Fruit fly (Drosophila melanogaster) whole organism, embryonic: ENCODE measurements around the gene Tusp.

Experiments used
- BtbVII ChIP-seq: fragments of 200-800 bp; sonication (Bioruptor generic); optimal IDR thresholded peaks from 3 replicates; lab custom pipeline; 2017; ENCODE audit warnings: missing biosample characterization, mild to moderate bottlenecking, missing genetic modification characterization
- Bteb2 ChIP-seq: fragments of 200-800 bp; sonication (Bioruptor generic); optimal IDR thresholded peaks from 2 replicates; lab custom pipeline; 2016; ENCODE audit warnings: missing biosample characterization, missing genetic modification characterization
- CG10274 ChIP-seq: fragments of 200-800 bp; sonication (Bioruptor generic); optimal IDR thresholded peaks from 3 replicates; lab custom pipeline; 2017; ENCODE audit warnings: missing biosample characterization, mild to moderate bottlenecking, missing genetic modification characterization
- CG10543 ChIP-seq: fragments of 200-800 bp; sonication (Bioruptor generic); optimal IDR thresholded peaks from 3 replicates; lab custom pipeline; 2017; ENCODE audit warnings: missing biosample characterization, mild to moderate bottlenecking, missing genetic modification characterization, moderate library complexity
- CG11247 ChIP-seq: fragments of 200-800 bp; sonication (Bioruptor generic); IDR thresholded peaks from 2 replicates; pipeline ENCODE4 v1.3.6; 2022; ENCODE audit warnings: missing biosample characterization, missing genetic modification characterization
- CG12236 ChIP-seq: fragments of 200-800 bp; sonication (Bioruptor generic); optimal IDR thresholded peaks from 2 replicates; lab custom pipeline; 2016; ENCODE audit warnings: missing biosample characterization, missing genetic modification characterization
- CG12744 ChIP-seq: fragments of 200-800 bp; sonication (Bioruptor generic); optimal IDR thresholded peaks from 2 replicates; lab custom pipeline; 2016; ENCODE audit warnings: missing biosample characterization, missing genetic modification characterization
- CG12769 ChIP-seq: fragments of 200-800 bp; sonication (Bioruptor generic); optimal IDR thresholded peaks from 2 replicates; lab custom pipeline; 2019; ENCODE audit warnings: missing biosample characterization, mild to moderate bottlenecking, missing genetic modification characterization, moderate library complexity
- CG13296 ChIP-seq: fragments of 200-800 bp; sonication (Bioruptor generic); optimal IDR thresholded peaks from 3 replicates; lab custom pipeline; 2018; ENCODE audit warnings: missing biosample characterization, mild to moderate bottlenecking, missing genetic modification characterization
- CG15073 ChIP-seq: fragments of 200-800 bp; sonication (Bioruptor generic); optimal IDR thresholded peaks from 2 replicates; lab custom pipeline; 2016; ENCODE audit warnings: missing biosample characterization, missing genetic modification characterization
- CG15696 ChIP-seq: fragments of 200-800 bp; sonication (Bioruptor generic); optimal IDR thresholded peaks from 2 replicates; lab custom pipeline; 2019; ENCODE audit warnings: missing biosample characterization, mild to moderate bottlenecking, missing genetic modification characterization, moderate library complexity
- CG17612 ChIP-seq: fragments of 200-800 bp; sonication (Bioruptor generic); IDR thresholded peaks from 2 replicates; pipeline ENCODE4 v1.3.6; 2022; ENCODE audit warnings: missing biosample characterization, missing genetic modification characterization
- CG18262 ChIP-seq: fragments of 200-800 bp; optimal IDR thresholded peaks from 3 replicates; lab custom pipeline; 2019; ENCODE audit warnings: missing biosample characterization, mild to moderate bottlenecking, missing genetic modification characterization, moderate library complexity
- CG2678 ChIP-seq: fragments of 200-800 bp; sonication (Bioruptor generic); optimal IDR thresholded peaks from 3 replicates; lab custom pipeline; 2019; ENCODE audit warnings: missing biosample characterization, mild to moderate bottlenecking, missing genetic modification characterization, moderate library complexity
- CG2875 ChIP-seq: fragments of 200-800 bp; sonication (Bioruptor generic); optimal IDR thresholded peaks from 2 replicates; lab custom pipeline; 2017; ENCODE audit warnings: missing biosample characterization, mild to moderate bottlenecking, missing genetic modification characterization, missing genetic modification reagents
- CG3407 ChIP-seq: fragments of 200-800 bp; sonication (Bioruptor generic); optimal IDR thresholded peaks from 2 replicates; lab custom pipeline; 2018; ENCODE audit warnings: missing biosample characterization, mild to moderate bottlenecking, missing genetic modification characterization
- CG3847 ChIP-seq: fragments of 200-800 bp; sonication (Bioruptor generic); IDR thresholded peaks from 2 replicates; pipeline ENCODE4 v1.3.6; 2022; ENCODE audit warnings: missing biosample characterization, missing genetic modification characterization
- CG6654 ChIP-seq: fragments of 200-800 bp; sonication (Bioruptor generic); optimal IDR thresholded peaks from 2 replicates; lab custom pipeline; 2017; ENCODE audit warnings: missing biosample characterization, mild to moderate bottlenecking, missing genetic modification characterization
- CG7372 ChIP-seq: fragments of 200-800 bp; sonication (Bioruptor generic); IDR thresholded peaks from 2 replicates; pipeline ENCODE4 v1.3.6; 2022; ENCODE audit warnings: missing biosample characterization, missing genetic modification characterization
- CG7786 ChIP-seq: fragments of 200-800 bp; sonication (Bioruptor generic); optimal IDR thresholded peaks from 2 replicates; lab custom pipeline; 2016; ENCODE audit warnings: missing biosample characterization, missing genetic modification characterization
- CG9609 ChIP-seq: fragments of 200-800 bp; sonication (Bioruptor generic); optimal IDR thresholded peaks from 3 replicates; lab custom pipeline; 2016; ENCODE audit warnings: missing biosample characterization, missing genetic modification characterization
- CG9727 ChIP-seq: fragments of 200-800 bp; sonication (Bioruptor generic); optimal IDR thresholded peaks from 3 replicates; lab custom pipeline; 2017; ENCODE audit warnings: missing biosample characterization, mild to moderate bottlenecking, missing genetic modification characterization
- CkIIα-i1 ChIP-seq: fragments of 200-800 bp; sonication (Bioruptor generic); IDR thresholded peaks from 2 replicates; pipeline ENCODE4 v1.3.6; 2022; ENCODE audit warnings: missing biosample characterization, missing genetic modification characterization
- Eip74EF ChIP-seq, 2 experiments: fragments of 200-800 bp in 1 of 2; fragments of >200 bp in 1 of 2; sonication (Bioruptor generic) in 1 of 2; optimal IDR thresholded peaks; 2 replicates each; lab custom pipeline; 2017 to 2019; ENCODE audit warnings: missing biosample characterization in 2 of 2, missing genetic modification characterization in 2 of 2, mild to moderate bottlenecking in 1 of 2, moderate library complexity in 1 of 2
- Fer1 ChIP-seq: fragments of 200-800 bp; sonication (Bioruptor generic); optimal IDR thresholded peaks from 2 replicates; lab custom pipeline; 2017; ENCODE audit warnings: missing biosample characterization, mild to moderate bottlenecking, missing genetic modification characterization
- HmgZ ChIP-seq: fragments of 200-800 bp; sonication (Bioruptor generic); optimal IDR thresholded peaks from 2 replicates; lab custom pipeline; 2018; ENCODE audit warnings: missing biosample characterization, mild to moderate bottlenecking, missing genetic modification characterization
- Mrtf ChIP-seq: fragments of 200-800 bp; sonication (Bioruptor generic); IDR thresholded peaks from 3 replicates; pipeline ENCODE4 v1.3.6; 2022; ENCODE audit warnings: missing biosample characterization, missing genetic modification characterization
- NfI ChIP-seq: fragments of 200-800 bp; sonication (Bioruptor generic); optimal IDR thresholded peaks from 3 replicates; lab custom pipeline; 2018; ENCODE audit warnings: missing biosample characterization, mild to moderate bottlenecking, missing genetic modification characterization, moderate library complexity
- ase ChIP-seq: fragments of 200-800 bp; sonication (Bioruptor generic); IDR thresholded peaks from 3 replicates; pipeline ENCODE4 v1.3.6; 2022; ENCODE audit warnings: missing biosample characterization, missing genetic modification characterization
- bab2 ChIP-seq: fragments of 200-800 bp; sonication (Bioruptor generic); optimal IDR thresholded peaks from 2 replicates; lab custom pipeline; 2016; ENCODE audit warnings: missing biosample characterization, missing genetic modification characterization
- caup ChIP-seq: fragments of 200-800 bp; sonication (Bioruptor generic); optimal IDR thresholded peaks from 3 replicates; lab custom pipeline; 2017; ENCODE audit warnings: missing biosample characterization, mild to moderate bottlenecking, missing genetic modification characterization, moderate library complexity; ENCODE audit not compliant: severe bottlenecking
- chif ChIP-seq, 2 experiments: fragments of 200-800 bp; sonication (Bioruptor generic); optimal IDR thresholded peaks; 3 replicates each; lab custom pipeline; 2016; ENCODE audit warnings: missing biosample characterization in 2 of 2, missing genetic modification characterization in 2 of 2
- chm ChIP-seq: fragments of 200-800 bp; sonication (Bioruptor generic); IDR thresholded peaks from 2 replicates; pipeline ENCODE4 v1.3.6; 2022; ENCODE audit warnings: missing biosample characterization, missing genetic modification characterization
- crc ChIP-seq: fragments of 200-800 bp; sonication (Bioruptor generic); optimal IDR thresholded peaks from 2 replicates; lab custom pipeline; 2016; ENCODE audit warnings: missing biosample characterization, missing genetic modification characterization
- dimm ChIP-seq: fragments of 200-800 bp; sonication (Bioruptor generic); IDR thresholded peaks from 2 replicates; pipeline ENCODE4 v1.3.6; 2022; ENCODE audit warnings: missing biosample characterization, missing genetic modification characterization
- emc ChIP-seq: fragments of 200-800 bp; sonication (Bioruptor generic); optimal IDR thresholded peaks from 2 replicates; lab custom pipeline; 2016; ENCODE audit warnings: missing biosample characterization, missing genetic modification characterization
- exex ChIP-seq: fragments of 200-800 bp; sonication (Bioruptor generic); optimal IDR thresholded peaks from 4 replicates; lab custom pipeline; 2018; ENCODE audit warnings: missing biosample characterization, mild to moderate bottlenecking, missing genetic modification characterization, moderate library complexity
- fu2 ChIP-seq: fragments of 200-800 bp; sonication (Bioruptor generic); optimal IDR thresholded peaks from 2 replicates; lab custom pipeline; 2016; ENCODE audit warnings: missing biosample characterization, missing genetic modification characterization
- grau ChIP-seq: fragments of 200-800 bp; optimal IDR thresholded peaks from 3 replicates; lab custom pipeline; 2019; ENCODE audit warnings: missing biosample characterization, mild to moderate bottlenecking, missing genetic modification characterization, moderate library complexity
- hbn ChIP-seq: fragments of 200-800 bp; sonication (Bioruptor generic); IDR thresholded peaks from 2 replicates; pipeline ENCODE4 v1.3.6; 2022; ENCODE audit warnings: missing biosample characterization, missing genetic modification characterization; ENCODE audit not compliant: partially characterized antibody
- hkb ChIP-seq, 2 experiments: fragments of 200-800 bp in 1 of 2; fragments of >200 bp in 1 of 2; sonication (Bioruptor generic) in 1 of 2; IDR thresholded peaks in 1 of 2; optimal IDR thresholded peaks in 1 of 2; 2 replicates each; pipeline versions ENCODE4 v1.3.6 to Lab custom; 2017 to 2022; ENCODE audit warnings: missing biosample characterization in 1 of 2, missing genetic modification characterization in 1 of 2
- hth ChIP-seq: fragments of >200 bp; optimal IDR thresholded peaks from 2 replicates; lab custom pipeline; 2017; ENCODE audit warnings: inconsistent platforms
- insv ChIP-seq, 2 experiments: fragments of 200-800 bp; sonication (Bioruptor generic); optimal IDR thresholded peaks; 3 replicates each; lab custom pipeline; 2016 to 2018; ENCODE audit warnings: missing biosample characterization in 2 of 2, missing genetic modification characterization in 2 of 2
- knrl ChIP-seq: fragments of 200-800 bp; sonication (Bioruptor generic); IDR thresholded peaks from 3 replicates; pipeline ENCODE4 v1.3.6; 2022; ENCODE audit warnings: missing biosample characterization, missing genetic modification characterization; ENCODE audit not compliant: partially characterized antibody
- row ChIP-seq: fragments of 200-800 bp; sonication (Bioruptor generic); IDR thresholded peaks from 3 replicates; pipeline ENCODE4 v1.3.6; 2022; ENCODE audit warnings: missing biosample characterization, missing genetic modification characterization
- slou ChIP-seq: fragments of 200-800 bp; sonication (Bioruptor generic); optimal IDR thresholded peaks from 3 replicates; lab custom pipeline; 2016; ENCODE audit warnings: missing biosample characterization, missing genetic modification characterization
- tll ChIP-seq, 2 experiments: fragments of 200-800 bp in 1 of 2; fragments of >200 bp in 1 of 2; sonication (Bioruptor generic) in 1 of 2; optimal IDR thresholded peaks; 2 replicates each; lab custom pipeline; 2017 to 2019; ENCODE audit warnings: missing biosample characterization in 2 of 2, missing genetic modification characterization in 2 of 2, mild to moderate bottlenecking in 1 of 2, moderate library complexity in 1 of 2
- trh ChIP-seq: fragments of 200-800 bp; sonication (Bioruptor generic); optimal IDR thresholded peaks from 2 replicates; lab custom pipeline; 2016; ENCODE audit warnings: missing biosample characterization, missing genetic modification characterization
- unpg ChIP-seq: fragments of 200-800 bp; sonication (Bioruptor generic); optimal IDR thresholded peaks from 3 replicates; lab custom pipeline; 2018; ENCODE audit warnings: missing biosample characterization, mild to moderate bottlenecking, missing genetic modification characterization, moderate library complexity
- wor ChIP-seq: fragments of 200-800 bp; sonication (Bioruptor generic); IDR thresholded peaks from 2 replicates; pipeline ENCODE4 v1.3.6; 2022; ENCODE audit warnings: missing biosample characterization, missing genetic modification characterization

Tusp gene

dm6 chr3R:27613814-27614213, 6.1 kb downstream of the Tusp start (continued):
- TF ChIP-seq Bteb2 (GFP tag; lab: Kevin White, UChicago) (no peak), CkIIα-i1 (GFP tag; lab: Robert Waterston, UW) (no peak), dimm (GFP tag; lab: Robert Waterston, UW) (peak; percentile 12; the same call in 1 of the 2 replicates), insv (GFP tag; optimal IDR thresholded peaks at IDR 0.05; lab: Kevin White, UChicago) (no peak), CG10543 (GFP tag; lab: Kevin White, UChicago) (no peak), emc (GFP tag; lab: Kevin White, UChicago) (no peak), grau (tag; lab: Kevin White, UChicago) (peak; percentile 8), trh (no peak), CG7786 (GFP tag; lab: Kevin White, UChicago) (no peak), row (GFP tag; lab: Robert Waterston, UW) (peak; percentile 45; the same call in 1 of the 3 replicates), CG12769 (tag; lab: Kevin White, UChicago) (no peak), CG15073 (GFP tag; lab: Kevin White, UChicago) (no peak), CG13296 (peak; percentile 25), ase (GFP tag; lab: Robert Waterston, UW) (peak; percentile 38; the same call in 1 of the 3 replicates), HmgZ (no peak), CG12744 (GFP tag; lab: Kevin White, UChicago) (no peak), slou (GFP tag; lab: Kevin White, UChicago) (no peak), CG12236 (GFP tag; lab: Kevin White, UChicago) (no peak), CG9609 (no peak), caup (GFP tag; lab: Kevin White, UChicago) (peak; percentile 4), crc (GFP tag; lab: Kevin White, UChicago) (no peak), chif (GFP tag; optimal IDR thresholded peaks at IDR 0.05; lab: Kevin White, UChicago) (no peak), CG6654 (GFP tag; lab: Kevin White, UChicago) (no peak), CG11247 (GFP tag; lab: Robert Waterston, UW) (no peak), CG2875 (GFP tag; lab: Kevin White, UChicago) (no peak), Eip74EF (GFP tag; optimal IDR thresholded peaks at IDR 0.05; lab: Kevin White, UChicago) (no peak), BtbVII (GFP tag; lab: Kevin White, UChicago) (peak; percentile 25), CG10274 (GFP tag; lab: Kevin White, UChicago) (no peak), chm (GFP tag; lab: Robert Waterston, UW) (no peak), CG17612 (GFP tag; lab: Robert Waterston, UW) (no peak), unpg (GFP tag; lab: Kevin White, UChicago) (no peak), wor (no peak), hth (lab: Kevin White, UChicago) (no peak), CG9727 (GFP tag; lab: Kevin White, UChicago) (no peak), hbn (no peak), hkb (optimal IDR thresholded peaks at IDR 0.05; lab: Kevin White, UChicago) (no peak), hkb (GFP tag; IDR thresholded peaks at IDR 0.05; lab: Robert Waterston, UW) (peak; percentile 26; the same call in 1 of the 2 replicates), CG7372 (GFP tag; lab: Robert Waterston, UW) (0 out of 2 replicates have a peak, but pooled peaks have one; percentile 8), CG3847 (0 out of 2 replicates have a peak, but pooled peaks have one; percentile 6), bab2 (GFP tag; lab: Kevin White, UChicago) (no peak), knrl (no peak), CG15696 (no peak), CG18262 (tag; lab: Kevin White, UChicago) (peak; percentile 8), CG2678 (tag; lab: Kevin White, UChicago) (peak; percentile 41), tll (GFP tag; optimal IDR thresholded peaks at IDR 0.05; lab: Kevin White, UChicago) (no peak), NfI (GFP tag; lab: Kevin White, UChicago) (no peak), CG3407 (no peak), fu2 (no peak), Mrtf (GFP tag; lab: Robert Waterston, UW) (no peak), Fer1 (GFP tag; lab: Kevin White, UChicago) (peak; percentile 59), exex (peak; percentile 9)
